Fruit fly (Drosophila melanogaster): ENCODE data around the gene Or65b.

Or65b gene

DNA sequence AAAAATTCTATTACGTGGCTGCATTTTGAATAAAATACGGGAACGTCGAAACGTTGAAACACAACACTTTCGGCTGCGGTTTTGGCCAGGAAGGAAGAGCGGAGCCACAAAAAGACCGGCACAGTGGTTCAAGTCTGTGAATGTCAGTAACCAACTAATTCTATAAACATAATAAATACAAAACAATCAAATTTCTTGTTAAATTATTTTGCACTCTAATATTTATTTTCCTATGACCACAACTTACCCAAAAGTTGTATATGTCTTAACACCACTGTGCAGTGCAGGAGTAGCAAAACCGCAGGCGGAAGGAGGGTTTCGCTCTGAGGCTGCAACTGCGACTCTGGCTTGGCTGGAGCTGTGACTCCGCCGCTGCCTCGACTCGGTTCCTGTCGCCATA, 38.2 kb downstream of the Or65b start (continued):
- TF ChIP-seq hb (GFP tag; IDR thresholded peaks at IDR 0.05; ENCODE audit: partially characterized antibody) (no peak), nom (GFP tag; optimal IDR thresholded peaks at IDR 0.05) (peak; percentile 19), Sry-δ (GFP tag; optimal IDR thresholded peaks at IDR 0.05) (no peak), cad (GFP tag; optimal IDR thresholded peaks at IDR 0.05) (no peak), odd (GFP tag; optimal IDR thresholded peaks at IDR 0.05) (no peak), sim (GFP tag; IDR thresholded peaks at IDR 0.05) (no peak), CG33213 (GFP tag; optimal IDR thresholded peaks at IDR 0.05) (no peak), btn (GFP tag; optimal IDR thresholded peaks at IDR 0.05) (no peak), CG6765 (GFP tag; optimal IDR thresholded peaks at IDR 0.05) (no peak), sd (tag; optimal IDR thresholded peaks at IDR 0.05) (no peak), CG14014 (GFP tag; IDR thresholded peaks at IDR 0.05) (no peak), CG14860 (GFP tag; IDR thresholded peaks at IDR 0.05; ENCODE audit: partially characterized antibody) (no peak), CG9932 (GFP tag; IDR thresholded peaks at IDR 0.05) (no peak), zen (tag; optimal IDR thresholded peaks at IDR 0.05) (no peak), Med (GFP tag) (peak; percentile 42), Doc2 (GFP tag; IDR thresholded peaks at IDR 0.05) (no peak), CG4820 (GFP tag; optimal IDR thresholded peaks at IDR 0.05) (no peak), Elba2 (GFP tag; optimal IDR thresholded peaks at IDR 0.05) (no peak), CG7786 (GFP tag; optimal IDR thresholded peaks at IDR 0.05) (no peak), CG30020 (tag; optimal IDR thresholded peaks at IDR 0.05) (no peak), CG16813 (GFP tag; IDR thresholded peaks at IDR 0.05; ENCODE audit: partially characterized antibody) (no peak), CG14667 (GFP tag; IDR thresholded peaks at IDR 0.05) (no peak), Sry-β (GFP tag; optimal IDR thresholded peaks at IDR 0.05) (no peak), slbo (GFP tag; IDR thresholded peaks at IDR 0.05) (no peak), Dp (GFP tag; optimal IDR thresholded peaks at IDR 0.05) (no peak), scrt (GFP tag; optimal IDR thresholded peaks at IDR 0.05) (no peak), bbx (GFP tag; IDR thresholded peaks at IDR 0.05; ENCODE audit: partially characterized antibody) (no peak), hth (optimal IDR thresholded peaks at IDR 0.05) (no peak), lbe (GFP tag; optimal IDR thresholded peaks at IDR 0.05) (peak; percentile 50), CG30403 (GFP tag; optimal IDR thresholded peaks at IDR 0.05) (no peak), ab (GFP tag; optimal IDR thresholded peaks at IDR 0.05) (no peak), ems (GFP tag; optimal IDR thresholded peaks at IDR 0.05) (no peak)

- TF ChIP-seq Tbp (GFP tag; optimal IDR thresholded peaks at IDR 0.05) (no peak), ara (GFP tag; IDR thresholded peaks at IDR 0.05) (0 out of 2 replicates have a peak, but pooled peaks have one; percentile 47), zfh1 (GFP tag; IDR thresholded peaks at IDR 0.05) (0 out of 3 replicates have a peak, but pooled peaks have one; percentile 33), gem (tag; optimal IDR thresholded peaks at IDR 0.05) (peak; percentile 20), prd (optimal IDR thresholded peaks at IDR 0.05) (no peak), prd (GFP tag; IDR thresholded peaks at IDR 0.05) (peak; percentile 43; the same call in 2 of the 3 replicates), Awh (GFP tag; IDR thresholded peaks at IDR 0.05) (0 out of 2 replicates have a peak, but pooled peaks have one; percentile 27), so (GFP tag; IDR thresholded peaks at IDR 0.05) (0 out of 3 replicates have a peak, but pooled peaks have one; percentile 18), slbo (GFP tag; IDR thresholded peaks at IDR 0.05) (0 out of 2 replicates have a peak, but pooled peaks have one; percentile 5), CG4404 (GFP tag; IDR thresholded peaks at IDR 0.05) (peak; percentile 19; the same call in 1 of the 2 replicates), nmo (GFP tag; optimal IDR thresholded peaks at IDR 0.05) (no peak), Xrp1 (GFP tag; IDR thresholded peaks at IDR 0.05) (0 out of 2 replicates have a peak, but pooled peaks have one; percentile 25)
Measured at dm6 chr3L:6364217-6364616, 38.8 kb downstream of the Or65b start.
